Fruit fly (Drosophila melanogaster): ENCODE data around the gene CG31523.

Gene CG31523

DNA sequence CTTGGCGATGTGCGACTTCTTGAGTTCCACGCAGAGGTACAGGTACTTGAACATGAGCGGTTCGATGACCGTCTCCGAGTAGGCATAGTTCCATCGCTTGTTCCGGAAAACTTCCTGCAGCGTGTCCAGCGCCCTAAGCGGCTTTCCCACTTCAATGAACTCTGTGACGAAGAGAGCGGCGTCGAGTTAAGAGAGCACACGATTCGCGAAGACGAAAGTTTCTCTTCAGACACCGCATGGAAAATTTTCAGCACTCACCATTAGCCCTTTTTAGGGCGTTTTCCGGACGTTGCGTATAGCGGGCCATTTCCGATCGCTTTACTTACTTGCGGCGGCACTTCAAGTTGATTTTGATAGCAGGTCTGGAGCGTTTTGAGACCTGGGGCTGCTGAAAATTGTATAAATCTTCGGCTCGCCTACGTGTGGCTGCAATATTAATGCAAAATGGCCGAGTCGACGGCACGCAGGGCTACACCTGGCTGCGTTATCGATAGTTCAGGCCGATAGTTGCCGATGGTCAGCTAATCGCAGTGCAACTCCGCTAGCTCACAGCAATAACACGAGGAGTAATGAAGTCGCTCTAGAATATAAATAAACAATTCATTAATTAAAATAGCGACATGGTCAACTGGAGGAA is 45.4 kb downstream of the CG31523 start, which contains the start of the genes eIF3a and CG1074 (continued):
- TF ChIP-seq Sry-β (GFP tag; optimal IDR thresholded peaks at IDR 0.05): peak; percentile 38
- TF ChIP-seq MBD-R2 (GFP tag; IDR thresholded peaks at IDR 0.05): peak; percentile 96
- TF ChIP-seq CG42726 (GFP tag; IDR thresholded peaks at IDR 0.05; ENCODE audit: partially characterized antibody): peak; percentile 98
- peak; percentile 33 for TF ChIP-seq Fer2 (tag; optimal IDR thresholded peaks at IDR 0.05)
- no peak for TF ChIP-seq sisA (GFP tag; IDR thresholded peaks at IDR 0.05)
- peak; percentile 96 for TF ChIP-seq sens (GFP tag)
- TF ChIP-seq fd96Cb (tag; optimal IDR thresholded peaks at IDR 0.05): peak; percentile 19
- TF ChIP-seq CG18764 (GFP tag; optimal IDR thresholded peaks at IDR 0.05): peak; percentile 31
- peak; percentile 7 for TF ChIP-seq CG2875 (GFP tag; optimal IDR thresholded peaks at IDR 0.05)
- peak; percentile 51 for TF ChIP-seq luna (GFP tag; optimal IDR thresholded peaks at IDR 0.05)
- TF ChIP-seq corto (GFP tag; optimal IDR thresholded peaks at IDR 0.05): no peak
- no peak for TF ChIP-seq aop (GFP tag; IDR thresholded peaks at IDR 0.05)
- peak; percentile 86 for TF ChIP-seq Sin3A (optimal IDR thresholded peaks at IDR 0.05)
- TF ChIP-seq dimm (GFP tag; IDR thresholded peaks at IDR 0.05): 0 out of 2 replicates have a peak, but pooled peaks have one; percentile 19
- TF ChIP-seq knrl (GFP tag; IDR thresholded peaks at IDR 0.05; ENCODE audit: partially characterized antibody): peak; percentile 97
- peak; percentile 66 for TF ChIP-seq Atf6 (GFP tag; IDR thresholded peaks at IDR 0.05)
- peak; percentile 4 for TF ChIP-seq CG15696 (tag; optimal IDR thresholded peaks at IDR 0.05)
- TF ChIP-seq fd3F (GFP tag; optimal IDR thresholded peaks at IDR 0.05): peak; percentile 19
- no peak for TF ChIP-seq CkIIα-i1 (GFP tag; IDR thresholded peaks at IDR 0.05)
- no peak for TF ChIP-seq CG17612 (GFP tag; IDR thresholded peaks at IDR 0.05)
- TF ChIP-seq pros (GFP tag; optimal IDR thresholded peaks at IDR 0.05): peak; percentile 16
- TF ChIP-seq Mad (GFP tag; optimal IDR thresholded peaks at IDR 0.05): peak; percentile 73
- no peak for TF ChIP-seq gem (tag; optimal IDR thresholded peaks at IDR 0.05)
- TF ChIP-seq Trl (optimal IDR thresholded peaks at IDR 0.05): peak; percentile 76
- TF ChIP-seq Trl (GFP tag; optimal IDR thresholded peaks at IDR 0.05): peak; percentile 75
- TF ChIP-seq bab2 (GFP tag; optimal IDR thresholded peaks at IDR 0.05): no peak
- TF ChIP-seq fd64A (GFP tag; optimal IDR thresholded peaks at IDR 0.05): peak; percentile 60
- TF ChIP-seq CG11247 (GFP tag; IDR thresholded peaks at IDR 0.05): peak; percentile 75
- TF ChIP-seq ac (GFP tag; optimal IDR thresholded peaks at IDR 0.05): peak; percentile 60
- peak; percentile 94 for TF ChIP-seq NFAT (GFP tag; IDR thresholded peaks at IDR 0.05)
- TF ChIP-seq twi (tag; optimal IDR thresholded peaks at IDR 0.05): peak; percentile 62
- 0 out of 2 replicates have a peak, but pooled peaks have one; percentile 41 for TF ChIP-seq Nf-YA (GFP tag; IDR thresholded peaks at IDR 0.05)
- TF ChIP-seq CoRest (tag; optimal IDR thresholded peaks at IDR 0.05): peak; percentile 51
- TF ChIP-seq NK7.1 (GFP tag; optimal IDR thresholded peaks at IDR 0.05): peak; percentile 36
- TF ChIP-seq amos (GFP tag; IDR thresholded peaks at IDR 0.05; ENCODE audit: partially characterized antibody): peak; percentile 98
- no peak for TF ChIP-seq CG1602 (GFP tag; optimal IDR thresholded peaks at IDR 0.05)
- peak; percentile 54; the same call in 1 of the 2 replicates for TF ChIP-seq cas (GFP tag; IDR thresholded peaks at IDR 0.05)
- TF ChIP-seq CG10209 (GFP tag; optimal IDR thresholded peaks at IDR 0.05): peak; percentile 29
- peak; percentile 82 for TF ChIP-seq CG13894 (tag; optimal IDR thresholded peaks at IDR 0.05)
- TF ChIP-seq Jarid2 (GFP tag; optimal IDR thresholded peaks at IDR 0.05): no peak
- peak; percentile 56 for TF ChIP-seq CG4282 (GFP tag; optimal IDR thresholded peaks at IDR 0.05)
- TF ChIP-seq CG10462 (GFP tag; optimal IDR thresholded peaks at IDR 0.05): no peak
- TF ChIP-seq CG30020 (tag; optimal IDR thresholded peaks at IDR 0.05): peak; percentile 80
- peak; percentile 79 for TF ChIP-seq pho (GFP tag; optimal IDR thresholded peaks at IDR 0.05)
- TF ChIP-seq CG15514 (GFP tag; optimal IDR thresholded peaks at IDR 0.05): peak; percentile 91
- TF ChIP-seq CG34422 (GFP tag; IDR thresholded peaks at IDR 0.05): peak; percentile 90; the same call in 2 of the 3 replicates
- peak; percentile 65 for TF ChIP-seq Xbp1 (GFP tag; optimal IDR thresholded peaks at IDR 0.05)
- peak; percentile 53 for TF ChIP-seq CG9437 (GFP tag; optimal IDR thresholded peaks at IDR 0.05)
- TF ChIP-seq vfl (GFP tag; optimal IDR thresholded peaks at IDR 0.05): peak; percentile 55
- peak; percentile 77 for TF ChIP-seq sug (tag; optimal IDR thresholded peaks at IDR 0.05)
